Fruit fly (Drosophila melanogaster) Kc167 (cell line): ENCODE data around the gene TwdlL.

ENCODE experiments used
- Myc ChIP-seq: fragments of >200 bp; optimal IDR thresholded peaks from 2 replicates; lab custom pipeline; 2017; ENCODE audit warnings: missing external identifiers
- Sin3A ChIP-seq: fragments of >200 bp; optimal IDR thresholded peaks from 2 replicates; lab custom pipeline; 2018; ENCODE audit warnings: missing external identifiers
- h ChIP-seq: fragments of >200 bp; optimal IDR thresholded peaks from 3 replicates; lab custom pipeline; 2018; ENCODE audit warnings: missing external identifiers
- insv ChIP-seq: fragments of >200 bp; optimal IDR thresholded peaks from 3 replicates; lab custom pipeline; 2018; ENCODE audit warnings: missing external identifiers
- psq ChIP-seq: fragments of >200 bp; optimal IDR thresholded peaks from 2 replicates; lab custom pipeline; 2017; ENCODE audit warnings: missing external identifiers
- ttk ChIP-seq: sonication (Bioruptor generic); optimal IDR thresholded peaks from 2 replicates; lab custom pipeline; 2017; ENCODE audit warnings: missing external identifiers

The TwdlL gene

DNA sequence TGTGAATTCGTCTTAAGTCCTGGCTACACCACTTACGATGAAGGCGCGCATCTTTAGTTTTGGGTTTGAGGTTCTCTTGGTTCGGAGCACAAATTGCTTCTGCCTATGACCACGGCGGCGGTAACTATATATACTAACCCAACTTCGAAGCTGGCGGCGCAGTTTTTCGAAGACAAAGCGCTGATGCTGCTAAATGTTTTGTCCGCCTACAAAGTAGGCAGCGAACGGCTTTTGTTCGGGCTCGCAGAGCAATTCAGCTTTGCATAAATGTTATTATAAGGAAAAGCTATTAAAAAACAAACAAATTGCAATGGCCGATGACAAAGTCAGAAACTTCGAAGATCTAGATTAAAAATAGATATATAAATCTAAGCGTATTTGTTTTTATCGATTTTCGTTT is at the start of gene TwdlL:
Gene TwdlL (minus strand): TSS at position 101 of the 400 bp plus-strand sequence.
- TF ChIP-seq psq (lab: Kevin White, UChicago): no peak
- no peak for TF ChIP-seq h (lab: Kevin White, UChicago)
- TF ChIP-seq insv (lab: Kevin White, UChicago): no peak
- no peak for TF ChIP-seq Sin3A (lab: Kevin White, UChicago)
- TF ChIP-seq Myc: no peak
- TF ChIP-seq ttk: no peak

DNA sequence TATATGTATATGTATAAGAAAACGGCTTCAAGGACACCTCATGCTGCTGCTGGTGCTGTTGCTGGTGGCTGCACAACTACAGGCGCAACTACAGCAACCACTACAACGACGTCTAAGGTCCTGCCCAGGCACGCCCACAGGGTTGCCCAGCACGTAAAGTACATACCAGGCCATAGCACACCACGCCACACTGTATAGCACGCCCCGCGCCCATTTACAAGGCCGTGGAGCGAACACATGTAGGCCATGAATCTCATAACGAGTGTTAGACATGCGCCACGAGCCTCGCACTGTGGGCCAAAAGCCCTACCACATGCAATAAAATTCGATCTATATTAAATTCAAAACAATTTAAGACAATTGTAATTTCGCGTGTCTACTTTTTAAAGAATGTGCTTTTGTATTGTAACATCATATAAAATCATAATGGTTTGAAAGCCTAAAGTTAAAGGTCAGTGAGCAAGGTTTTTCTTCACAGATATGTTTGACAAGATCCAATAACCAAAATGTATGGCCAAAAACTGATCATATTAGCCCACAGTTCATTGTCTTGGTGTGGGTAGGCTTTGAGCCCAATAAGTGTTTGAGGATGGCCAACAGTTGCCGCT is 46.2 kb upstream of the TwdlL start:
- TF ChIP-seq insv (lab: Kevin White, UChicago) (no peak), Sin3A (lab: Kevin White, UChicago) (no peak), ttk (no peak), h (lab: Kevin White, UChicago) (no peak), psq (lab: Kevin White, UChicago) (no peak), Myc (no peak)

DNA sequence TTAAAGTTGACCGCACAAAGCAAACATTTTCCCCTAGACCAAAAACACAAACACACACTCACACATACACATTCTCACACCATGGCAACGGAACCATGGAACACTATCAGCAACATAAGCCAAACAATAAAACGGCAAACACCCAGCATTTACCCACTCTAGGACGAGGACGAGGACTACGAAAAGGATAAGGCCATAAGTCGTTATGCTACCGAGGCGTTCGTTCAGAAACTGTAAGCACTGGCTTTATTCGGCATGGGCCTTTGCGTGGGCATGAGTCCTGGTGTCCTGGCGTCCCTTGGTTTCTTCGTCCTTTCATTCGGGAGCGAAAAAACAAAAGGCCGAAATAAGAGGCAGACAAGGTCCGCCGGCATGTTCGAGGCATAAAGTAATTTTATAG is 44.8 kb upstream of the TwdlL start:
- no peak for TF ChIP-seq insv (lab: Kevin White, UChicago)
- TF ChIP-seq psq (lab: Kevin White, UChicago): no peak
- no peak for TF ChIP-seq Myc
- TF ChIP-seq h (lab: Kevin White, UChicago): no peak
- TF ChIP-seq Sin3A (lab: Kevin White, UChicago): no peak
- TF ChIP-seq ttk: no peak

DNA sequence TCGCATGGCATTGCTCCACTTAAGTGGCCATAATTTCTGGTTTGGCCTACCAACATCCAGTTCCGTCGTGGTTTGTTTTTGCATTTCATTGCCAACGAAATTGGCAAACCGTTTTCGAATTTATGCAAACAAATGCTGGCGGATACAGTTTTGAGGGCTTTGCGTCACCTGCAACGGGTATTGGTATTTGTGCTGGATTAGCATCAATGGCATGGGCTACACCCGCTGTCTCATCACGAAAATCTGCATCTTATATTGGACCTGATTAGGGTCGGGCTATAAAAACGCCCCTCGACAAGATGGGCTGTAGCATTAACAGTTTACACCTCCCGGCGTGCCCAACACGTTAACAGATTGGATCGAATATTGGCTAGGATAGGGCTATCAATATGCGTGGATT is 30.7 kb upstream of the TwdlL start, which contains the start of gene Tb:
Gene Tb (plus strand): TSS at position 301 of the 400 bp plus-strand sequence.
- no peak for TF ChIP-seq Myc
- TF ChIP-seq Sin3A (lab: Kevin White, UChicago): no peak
- TF ChIP-seq h (lab: Kevin White, UChicago): no peak
- no peak for TF ChIP-seq ttk
- TF ChIP-seq insv (lab: Kevin White, UChicago): no peak
- no peak for TF ChIP-seq psq (lab: Kevin White, UChicago)

DNA sequence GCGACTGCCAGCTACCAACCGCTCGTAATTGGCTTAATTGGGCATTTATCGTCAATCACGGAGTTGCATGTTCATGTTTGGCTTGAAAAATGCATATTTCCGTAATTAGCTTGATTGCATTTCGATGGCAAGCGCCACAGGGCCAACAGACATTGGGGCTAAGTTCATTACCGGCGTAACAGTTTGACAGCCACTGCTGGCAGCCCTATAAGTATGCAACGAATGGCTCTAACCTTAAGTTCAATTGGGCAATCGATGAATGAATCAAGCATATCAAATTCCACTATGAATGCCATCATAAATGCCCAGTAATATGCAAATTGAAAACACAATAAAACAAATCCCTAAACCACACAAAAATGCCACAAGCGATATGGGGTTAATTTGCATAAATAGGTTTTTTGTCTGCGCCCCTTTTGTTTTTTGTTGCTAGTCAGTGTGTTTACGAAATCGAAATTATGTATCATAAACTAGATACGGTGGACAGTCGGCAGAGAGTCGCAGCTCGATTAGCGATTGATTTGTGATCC is 30.0 kb upstream of the TwdlL start:
- TF ChIP-seq insv (lab: Kevin White, UChicago) (no peak), psq (lab: Kevin White, UChicago) (no peak), ttk (no peak), Sin3A (lab: Kevin White, UChicago) (no peak), h (lab: Kevin White, UChicago) (no peak)

DNA sequence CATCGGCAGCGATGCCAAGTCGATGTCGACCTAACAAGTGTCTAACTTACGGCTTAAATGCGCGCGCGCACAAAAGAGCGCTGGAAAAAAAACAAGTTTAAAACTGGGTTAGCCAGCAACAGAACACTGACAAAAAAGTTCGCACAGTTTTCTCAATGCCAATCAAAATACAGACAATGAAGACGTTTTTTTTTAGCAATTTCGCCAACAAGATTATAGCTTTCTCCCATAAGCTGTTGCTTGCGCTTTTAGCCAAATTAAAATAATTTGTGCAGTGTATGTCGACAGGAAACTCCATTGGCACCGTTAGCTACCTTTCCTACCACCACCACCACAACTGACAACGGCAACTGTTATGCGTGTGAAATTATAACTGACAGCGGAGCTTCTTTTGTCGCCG is 29.1 kb upstream of the TwdlL start:
- TF ChIP-seq insv (lab: Kevin White, UChicago): no peak

DNA sequence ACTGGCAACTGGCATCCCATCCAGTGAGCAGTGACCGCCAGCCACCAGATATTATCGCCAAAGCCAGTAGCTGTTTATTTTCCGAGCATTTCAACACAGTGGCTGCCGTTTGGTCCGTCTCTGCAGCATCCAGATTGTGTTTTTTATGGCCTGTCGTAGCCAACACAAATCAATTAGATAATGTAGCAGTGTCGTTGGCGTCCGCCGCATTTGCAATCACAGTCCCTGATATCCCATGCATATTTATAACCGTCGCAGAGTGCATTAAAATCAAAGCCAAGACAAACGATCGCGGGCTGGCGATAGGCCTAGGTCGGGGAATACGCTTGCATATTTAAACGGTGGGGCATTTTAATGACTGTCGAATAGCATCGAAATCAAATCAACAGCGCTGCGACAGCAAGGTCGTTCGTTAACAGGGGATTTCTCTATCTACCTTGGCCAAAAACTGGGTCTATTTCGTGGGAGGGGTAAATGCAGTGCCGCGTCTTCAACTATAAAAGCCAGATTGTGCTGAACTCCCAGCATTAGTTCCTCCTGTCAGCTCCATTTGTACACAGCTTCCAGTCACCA is 14.1 kb upstream of the TwdlL start, which contains the start of gene TwdlD:
Gene TwdlD (plus strand): TSS at position 523 of the 573 bp plus-strand sequence.
- no peak for TF ChIP-seq Sin3A (lab: Kevin White, UChicago)
- no peak for TF ChIP-seq insv (lab: Kevin White, UChicago)
- TF ChIP-seq Myc: no peak
- TF ChIP-seq psq (lab: Kevin White, UChicago): no peak
- no peak for TF ChIP-seq h (lab: Kevin White, UChicago)
- no peak for TF ChIP-seq ttk

DNA sequence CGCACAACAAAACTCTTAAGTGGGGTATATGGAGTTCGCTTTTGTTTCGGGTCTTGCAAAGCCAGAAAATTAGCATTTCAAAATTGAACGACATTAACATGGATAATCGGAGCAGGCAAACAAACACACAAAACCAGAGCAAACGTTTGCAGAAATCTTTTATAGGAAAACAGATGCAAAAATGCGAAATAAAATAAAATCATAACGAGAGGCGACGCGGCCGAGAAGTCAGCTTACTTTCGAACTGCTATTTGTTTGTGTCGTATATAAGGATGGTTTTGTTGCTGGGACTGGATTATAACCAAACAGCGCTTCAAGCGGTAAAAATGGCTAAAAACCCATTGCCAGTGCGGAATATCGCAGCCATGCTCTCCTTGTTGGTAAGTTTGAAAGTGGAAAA is 10.9 kb upstream of the TwdlL start, which contains the start of gene TwdlS:
Gene TwdlS (plus strand): TSS at position 301 of the 400 bp plus-strand sequence.
- TF ChIP-seq Myc (no peak), psq (lab: Kevin White, UChicago) (no peak), insv (lab: Kevin White, UChicago) (no peak), Sin3A (lab: Kevin White, UChicago) (no peak), h (lab: Kevin White, UChicago) (no peak), ttk (no peak)

DNA sequence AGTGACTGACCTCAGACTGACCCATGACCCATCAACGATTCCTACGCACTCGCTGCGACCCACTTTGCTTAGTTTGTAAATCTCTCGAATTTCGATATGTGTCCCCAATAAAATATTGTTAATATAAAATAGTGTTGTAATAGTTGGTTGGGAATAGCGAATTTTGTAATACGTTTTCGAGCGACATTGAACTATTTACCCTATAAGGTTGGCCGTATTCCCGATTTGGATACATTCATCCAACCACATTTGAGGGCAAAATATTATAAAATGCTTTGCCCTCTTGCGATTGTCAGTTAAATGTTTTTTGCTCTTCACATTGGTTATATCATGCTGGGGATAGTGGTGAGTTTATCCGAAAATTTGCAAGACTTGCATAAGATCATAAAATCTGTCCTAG is 9.1 kb upstream of the TwdlL start, which contains the start of gene TwdlR:
Gene TwdlR (plus strand): TSS at position 301 of the 400 bp plus-strand sequence.
- TF ChIP-seq insv (lab: Kevin White, UChicago) (no peak), Myc (no peak), Sin3A (lab: Kevin White, UChicago) (no peak), h (lab: Kevin White, UChicago) (no peak), psq (lab: Kevin White, UChicago) (no peak), ttk (no peak)

DNA sequence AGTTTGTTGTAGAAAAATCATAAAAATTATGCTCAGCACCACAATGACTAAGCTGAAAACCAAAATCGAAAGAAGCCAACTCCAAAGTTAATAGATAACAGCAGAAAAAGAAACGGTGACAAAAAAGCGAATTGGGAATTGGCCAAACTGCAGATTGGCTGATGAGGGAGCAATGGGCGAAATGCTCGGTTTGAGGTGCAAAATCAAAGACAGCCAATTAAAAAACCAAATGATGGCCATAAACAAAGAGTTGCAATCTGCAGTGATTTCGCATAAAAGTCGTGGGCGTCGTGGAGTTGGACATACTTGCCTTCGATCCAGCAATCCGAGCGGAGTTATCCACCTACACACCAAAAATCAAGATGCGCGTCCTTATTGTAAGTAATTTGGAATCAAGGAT is 8.0 kb upstream of the TwdlL start, which contains the start of gene TwdlH:
Gene TwdlH (plus strand): TSS at position 301 of the 400 bp plus-strand sequence.
- TF ChIP-seq h (lab: Kevin White, UChicago) (no peak), ttk (no peak), Myc (no peak), Sin3A (lab: Kevin White, UChicago) (no peak), insv (lab: Kevin White, UChicago) (no peak), psq (lab: Kevin White, UChicago) (no peak)

DNA sequence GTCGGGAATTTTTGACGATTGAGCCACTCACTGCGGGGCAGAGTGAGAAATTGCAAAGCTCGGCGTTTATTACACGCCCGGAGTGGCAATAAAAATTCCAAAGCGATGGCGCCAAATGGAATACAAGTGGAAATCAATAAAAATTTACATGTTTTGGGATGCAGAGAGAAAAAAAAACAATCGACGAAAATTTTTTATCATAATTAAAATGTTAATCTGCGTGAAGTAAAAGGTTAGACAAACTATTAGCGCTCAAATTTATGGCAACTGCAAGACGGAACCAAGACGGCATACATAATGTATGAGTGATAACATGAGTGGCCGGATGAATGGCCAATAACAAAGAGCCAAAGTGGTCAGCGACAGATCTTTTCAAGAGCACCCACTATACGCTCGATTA is 7.6 kb upstream of the TwdlL start:
- TF ChIP-seq Sin3A (lab: Kevin White, UChicago) (no peak), h (lab: Kevin White, UChicago) (no peak), Myc (no peak)

DNA sequence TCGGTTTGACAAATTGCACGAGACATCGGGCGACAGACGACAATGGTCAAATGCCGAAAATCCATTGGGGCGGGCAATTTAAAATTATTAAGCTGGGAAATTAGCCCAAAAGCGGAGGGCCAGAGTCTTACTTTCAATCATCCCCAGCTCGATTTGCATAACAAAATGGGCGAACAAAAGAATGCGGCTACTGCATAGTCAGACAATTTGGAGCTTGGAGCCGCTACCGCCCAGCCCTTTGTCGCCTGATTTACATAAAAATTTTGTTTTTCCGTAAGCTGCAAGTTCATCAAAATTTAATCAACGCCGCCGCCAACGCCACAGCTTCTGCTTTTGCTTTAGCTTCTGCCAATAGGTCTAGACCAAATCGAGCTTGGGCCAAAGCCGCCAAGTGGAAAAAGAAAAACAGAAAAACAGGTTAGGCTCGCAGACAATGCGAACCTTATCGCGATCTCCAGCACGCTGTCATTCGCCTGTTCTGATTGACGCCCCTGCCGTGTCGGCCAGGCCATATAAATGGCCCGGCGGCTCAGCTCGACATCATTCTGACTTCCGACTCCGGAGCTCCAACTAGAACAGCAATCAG is 6.0 kb upstream of the TwdlL start, which contains the start of gene TwdlN:
Gene TwdlN (plus strand): TSS at position 536 of the 586 bp plus-strand sequence.
- TF ChIP-seq insv (lab: Kevin White, UChicago): no peak
- no peak for TF ChIP-seq psq (lab: Kevin White, UChicago)
- no peak for TF ChIP-seq Myc
- no peak for TF ChIP-seq Sin3A (lab: Kevin White, UChicago)
- TF ChIP-seq ttk: no peak
- no peak for TF ChIP-seq h (lab: Kevin White, UChicago)
